Fruit fly (Drosophila melanogaster) whole organism, pupa: ENCODE measurements around the gene Cp190.

Source experiments
- CG10348 ChIP-seq: fragments of 200-800 bp; sonication (Bioruptor generic); IDR thresholded peaks from 2 replicates; pipeline ENCODE4 v1.3.6; 2022; ENCODE audit warnings: missing biosample characterization, missing genetic modification characterization
- CG12605 ChIP-seq: fragments of 200-800 bp; sonication (Bioruptor generic); IDR thresholded peaks from 2 replicates; pipeline ENCODE4 v1.3.6; 2022; ENCODE audit warnings: missing biosample characterization, missing genetic modification characterization
- CG13204 ChIP-seq: fragments of 200-800 bp; sonication (Bioruptor generic); optimal IDR thresholded peaks from 2 replicates; lab custom pipeline; 2018; ENCODE audit warnings: missing biosample characterization, mild to moderate bottlenecking, missing genetic modification characterization, moderate library complexity
- CG14655 ChIP-seq: fragments of 200-800 bp; sonication (Bioruptor generic); optimal IDR thresholded peaks from 3 replicates; lab custom pipeline; 2017; ENCODE audit warnings: mild to moderate bottlenecking, missing biosample characterization, missing genetic modification reagents, missing genetic modification characterization
- CG15710 ChIP-seq: fragments of 200-800 bp; sonication (Bioruptor generic); optimal IDR thresholded peaks from 2 replicates; lab custom pipeline; 2018; ENCODE audit warnings: missing biosample characterization, mild to moderate bottlenecking, missing genetic modification characterization, moderate library complexity
- CG17806 ChIP-seq: fragments of 200-800 bp; sonication (Bioruptor generic); optimal IDR thresholded peaks from 2 replicates; lab custom pipeline; 2018; ENCODE audit warnings: missing biosample characterization, mild to moderate bottlenecking, missing genetic modification characterization, moderate library complexity
- CG32121 ChIP-seq: fragments of 200-800 bp; sonication (Bioruptor generic); IDR thresholded peaks from 2 replicates; pipeline ENCODE4 v1.3.6; 2022; ENCODE audit warnings: missing biosample characterization, missing genetic modification characterization
- CG34367 ChIP-seq: fragments of 200-800 bp; sonication (Bioruptor generic); optimal IDR thresholded peaks from 2 replicates; lab custom pipeline; 2018; ENCODE audit warnings: missing biosample characterization, mild to moderate bottlenecking, missing genetic modification characterization
- CG4496 ChIP-seq: fragments of 200-800 bp; sonication (Bioruptor generic); IDR thresholded peaks from 3 replicates; pipeline ENCODE4 v1.3.6; 2022; ENCODE audit warnings: missing biosample characterization, missing genetic modification characterization
- CG8159 ChIP-seq: fragments of 200-800 bp; sonication (Bioruptor generic); optimal IDR thresholded peaks from 3 replicates; lab custom pipeline; 2018; ENCODE audit warnings: missing biosample characterization, mild to moderate bottlenecking, missing genetic modification characterization, moderate library complexity
- CG8301 ChIP-seq: fragments of 200-800 bp; sonication (Bioruptor generic); optimal IDR thresholded peaks from 2 replicates; lab custom pipeline; 2018; ENCODE audit warnings: missing biosample characterization, mild to moderate bottlenecking, missing genetic modification characterization
- CG9948 ChIP-seq: fragments of 200-800 bp; sonication (Bioruptor generic); optimal IDR thresholded peaks from 2 replicates; lab custom pipeline; 2018; ENCODE audit warnings: missing biosample characterization, mild to moderate bottlenecking, missing genetic modification characterization, moderate library complexity
- D1 ChIP-seq: fragments of 200-800 bp; sonication (Bioruptor generic); optimal IDR thresholded peaks from 2 replicates; lab custom pipeline; 2018; ENCODE audit warnings: missing biosample characterization, mild to moderate bottlenecking, missing genetic modification characterization, moderate library complexity
- EcR ChIP-seq: fragments of 200-800 bp; sonication (Bioruptor generic); optimal IDR thresholded peaks from 3 replicates; lab custom pipeline; 2019; ENCODE audit warnings: missing biosample characterization, missing genetic modification characterization, mild to moderate bottlenecking, moderate library complexity, missing genetic modification reagents
- Ets98B ChIP-seq: fragments of 200-800 bp; sonication (Bioruptor generic); IDR thresholded peaks from 2 replicates; pipeline ENCODE4 v1.3.6; 2022; ENCODE audit warnings: missing biosample characterization, missing genetic modification characterization
- Pif1A ChIP-seq: fragments of 200-800 bp; sonication (Bioruptor generic); optimal IDR thresholded peaks from 3 replicates; lab custom pipeline; 2016; ENCODE audit warnings: missing biosample characterization, missing genetic modification characterization
- Pif1B ChIP-seq: fragments of 200-800 bp; sonication (Bioruptor generic); optimal IDR thresholded peaks from 3 replicates; lab custom pipeline; 2016; ENCODE audit warnings: missing biosample characterization, missing genetic modification characterization
- Snoo ChIP-seq: fragments of 200-800 bp; sonication (Bioruptor generic); optimal IDR thresholded peaks from 3 replicates; lab custom pipeline; 2017; ENCODE audit warnings: missing biosample characterization, mild to moderate bottlenecking, missing genetic modification characterization, inconsistent platforms
- fd96Ca ChIP-seq: fragments of 200-800 bp; sonication (Bioruptor generic); IDR thresholded peaks from 3 replicates; pipeline ENCODE4 v1.3.6; 2022; ENCODE audit warnings: missing biosample characterization, missing genetic modification characterization
- gl ChIP-seq: fragments of 200-800 bp; sonication (Bioruptor generic); optimal IDR thresholded peaks from 2 replicates; lab custom pipeline; 2018; ENCODE audit warnings: missing biosample characterization, mild to moderate bottlenecking, missing genetic modification characterization
- rn ChIP-seq: fragments of 200-800 bp; sonication (Bioruptor generic); IDR thresholded peaks from 2 replicates; pipeline ENCODE4 v1.3.6; 2022; ENCODE audit warnings: missing biosample characterization, missing genetic modification characterization

Gene Cp190

DNA sequence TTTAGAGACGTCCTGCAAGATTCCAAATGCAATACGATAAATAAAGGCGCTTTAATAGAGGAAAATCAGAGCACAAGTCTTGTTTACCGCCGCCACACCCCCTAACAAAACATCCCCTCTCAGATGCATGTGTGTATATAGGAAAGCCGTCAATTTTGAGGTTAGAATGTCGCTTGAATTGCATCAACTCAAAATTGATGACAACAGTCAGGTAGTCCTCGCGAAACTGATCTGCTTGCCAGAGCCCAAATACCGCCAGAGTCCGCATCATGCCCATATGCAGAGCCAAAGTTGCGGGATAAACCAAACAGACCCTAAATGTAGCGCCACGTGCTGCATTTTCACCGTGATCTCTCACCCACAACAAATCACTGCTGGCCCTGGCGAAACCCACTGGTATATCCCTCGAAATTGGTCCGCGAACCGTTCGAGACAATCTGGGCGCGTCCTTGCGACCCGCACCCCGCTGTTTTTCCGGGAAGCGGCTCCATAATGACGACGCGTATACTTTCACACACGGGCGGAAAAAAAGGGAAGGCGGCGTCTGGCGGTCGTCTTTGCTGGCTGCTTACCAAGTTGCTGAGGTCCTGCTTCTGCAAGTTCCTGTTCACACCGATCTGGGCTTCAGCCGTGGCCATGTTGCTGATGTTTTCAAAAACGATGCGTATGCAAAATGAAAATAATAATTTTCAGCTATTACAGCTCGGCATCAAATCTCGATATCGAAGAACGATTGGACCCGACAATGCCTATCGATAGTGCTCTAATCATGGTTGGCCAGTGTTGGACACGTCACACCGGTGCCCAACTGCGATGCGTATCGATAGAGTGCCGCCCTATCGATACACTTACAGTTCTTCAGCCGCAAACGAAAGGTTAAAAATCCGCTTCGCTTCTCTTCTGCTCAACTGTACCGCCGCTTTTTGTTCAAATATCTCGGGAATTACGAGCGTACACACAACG lies 12.1 kb downstream of the Cp190 start, which contains the start of the genes eIF2gamma and Set:
eIF2gamma (minus strand) TSS at position 749 of the 963 bp plus-strand sequence.
Set (plus strand) TSS at position 843 of the 963 bp plus-strand sequence.
- TF ChIP-seq gl (tag; lab: Kevin White, UChicago) (no peak), CG15710 (tag; lab: Kevin White, UChicago) (no peak), Snoo (tag; lab: Kevin White, UChicago) (no peak), Ets98B (GFP tag; lab: Robert Waterston, UW) (no peak), CG34367 (tag; lab: Kevin White, UChicago) (no peak), CG32121 (GFP tag; lab: Robert Waterston, UW) (no peak), CG13204 (GFP tag; lab: Kevin White, UChicago) (no peak), fd96Ca (GFP tag; lab: Robert Waterston, UW) (no peak), Pif1A (GFP tag; lab: Kevin White, UChicago) (no peak)
- TF ChIP-seq, all 21 proteins: peak for 0

- TF ChIP-seq CG34367 (tag; lab: Kevin White, UChicago) (peak; percentile 40), Ets98B (GFP tag; lab: Robert Waterston, UW) (peak; percentile 81), CG12605 (peak; percentile 60), CG32121 (GFP tag; lab: Robert Waterston, UW) (peak; percentile 70), CG4496 (peak; percentile 72; the same call in 2 of the 3 replicates), D1 (tag; lab: Kevin White, UChicago) (no peak), CG8301 (no peak), CG8159 (tag; lab: Kevin White, UChicago) (peak; percentile 62), CG13204 (GFP tag; lab: Kevin White, UChicago) (no peak), CG15710 (tag; lab: Kevin White, UChicago) (peak; percentile 74), rn (GFP tag; lab: Robert Waterston, UW) (peak; percentile 56), CG10348 (no peak), fd96Ca (GFP tag; lab: Robert Waterston, UW) (peak; percentile 67)
Observed at dm6 chr3R:15250454-15250853, 24.6 kb downstream of the Cp190 start.

dm6 chr3R:15249735-15250134 lies 25.3 kb downstream of the Cp190 start, which contains the start of gene CG42404:
TSS of gene CG42404 (plus strand) at chr3R:15250094.
- no peak for TF ChIP-seq CG34367 (tag; lab: Kevin White, UChicago)
- TF ChIP-seq CG13204 (GFP tag; lab: Kevin White, UChicago) = no peak
- no peak for TF ChIP-seq Pif1A (GFP tag; lab: Kevin White, UChicago)
- no peak for TF ChIP-seq CG32121 (GFP tag; lab: Robert Waterston, UW)
- TF ChIP-seq CG8301 = no peak
- no peak for TF ChIP-seq Snoo (tag; lab: Kevin White, UChicago)
- no peak for TF ChIP-seq gl (tag; lab: Kevin White, UChicago)
- TF ChIP-seq fd96Ca (GFP tag; lab: Robert Waterston, UW) = no peak
- TF ChIP-seq Pif1B = no peak
- no peak for TF ChIP-seq D1 (tag; lab: Kevin White, UChicago)
- TF ChIP-seq CG17806 (tag; lab: Kevin White, UChicago) = no peak
- TF ChIP-seq CG4496 = no peak
- no peak for TF ChIP-seq rn (GFP tag; lab: Robert Waterston, UW)
- no peak for TF ChIP-seq CG8159 (tag; lab: Kevin White, UChicago)
- no peak for TF ChIP-seq EcR (GFP tag; lab: Kevin White, UChicago)
- no peak for TF ChIP-seq Ets98B (GFP tag; lab: Robert Waterston, UW)
- no peak for TF ChIP-seq CG14655 (GFP tag; lab: Kevin White, UChicago)
- TF ChIP-seq CG15710 (tag; lab: Kevin White, UChicago) = no peak

DNA sequence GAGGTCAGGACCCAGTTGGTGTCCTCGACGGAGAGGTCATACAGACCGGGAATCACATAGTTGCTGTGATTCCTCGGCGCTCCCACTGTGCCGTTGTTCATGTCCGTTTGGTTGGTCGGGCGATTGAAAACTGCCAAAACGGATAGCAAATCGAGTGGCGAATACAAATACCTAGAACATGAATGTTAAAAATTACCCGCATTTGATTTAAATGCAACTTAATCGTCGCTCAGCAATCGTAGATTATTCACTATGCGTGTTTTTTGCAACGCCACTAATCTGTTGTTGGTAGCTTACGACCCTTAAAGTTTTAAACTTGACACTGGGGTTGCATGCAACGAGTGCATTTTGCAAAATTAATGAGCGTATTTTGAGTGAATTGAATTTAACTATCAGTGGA lies 26.0 kb downstream of the Cp190 start, which contains the start of gene Amt:
Amt (minus strand) TSS at position 101 of the 400 bp plus-strand sequence.
- TF ChIP-seq CG4496 = no peak
- TF ChIP-seq fd96Ca (GFP tag; lab: Robert Waterston, UW) = no peak
- no peak for TF ChIP-seq gl (tag; lab: Kevin White, UChicago)
- no peak for TF ChIP-seq rn (GFP tag; lab: Robert Waterston, UW)
- TF ChIP-seq CG8159 (tag; lab: Kevin White, UChicago) = no peak
- TF ChIP-seq CG12605 = no peak
- no peak for TF ChIP-seq EcR (GFP tag; lab: Kevin White, UChicago)
- TF ChIP-seq Snoo (tag; lab: Kevin White, UChicago) = no peak
- no peak for TF ChIP-seq CG32121 (GFP tag; lab: Robert Waterston, UW)
- no peak for TF ChIP-seq CG9948 (tag; lab: Kevin White, UChicago)
- TF ChIP-seq Ets98B (GFP tag; lab: Robert Waterston, UW) = no peak
- no peak for TF ChIP-seq CG34367 (tag; lab: Kevin White, UChicago)
- TF ChIP-seq Pif1B = no peak
- no peak for TF ChIP-seq CG17806 (tag; lab: Kevin White, UChicago)
- no peak for TF ChIP-seq D1 (tag; lab: Kevin White, UChicago)
- TF ChIP-seq CG8301 = no peak

- no peak for TF ChIP-seq Ets98B (GFP tag; lab: Robert Waterston, UW)
- peak; percentile 48 for TF ChIP-seq CG8159 (tag; lab: Kevin White, UChicago)
Observed at dm6 chr3R:15246601-15247000, 28.4 kb downstream of the Cp190 start.
